Worm (Caenorhabditis elegans) whole organism, midembryonic: ENCODE measurements around the gene srx-135.

Experiments used
- T22C8.4 ChIP-seq: fragments of 200-800 bp; sonication (Bioruptor generic); IDR thresholded peaks from 2 replicates; pipeline ENCODE4 v1.3.6; 2022; ENCODE audit warnings: missing genetic modification characterization, missing compliant biosample characterization
- cog-1 ChIP-seq: sonication (generic microtip); optimal IDR thresholded peaks from 2 replicates; lab custom pipeline; 2016; ENCODE audit warnings: missing genetic modification characterization, missing compliant biosample characterization
- flt-1 ChIP-seq: fragments of 200-800 bp; sonication (Bioruptor generic); IDR thresholded peaks from 2 replicates; pipeline ENCODE4 v1.3.6; 2022; ENCODE audit warnings: missing genetic modification characterization, missing compliant biosample characterization
- klf-2 ChIP-seq: fragments of 200-800 bp; sonication (Bioruptor generic); conservative IDR thresholded peaks from 2 replicates; pipeline ENCODE4 v1.3.6; 2022; ENCODE audit warnings: missing genetic modification reagents, missing genetic modification characterization, missing compliant biosample characterization
- med-1 ChIP-seq: sonication (generic microtip); optimal IDR thresholded peaks from 2 replicates; lab custom pipeline; 2017; ENCODE audit warnings: missing genetic modification characterization, mild to moderate bottlenecking, missing compliant biosample characterization, antibody characterized with exemption, missing genetic modification reagents; ENCODE audit not compliant: insufficient read depth
- ref-1 ChIP-seq: fragments of 200-800 bp; sonication (Bioruptor generic); conservative IDR thresholded peaks from 2 replicates; pipeline ENCODE4 v1.3.6; 2022; ENCODE audit warnings: missing genetic modification reagents, missing genetic modification characterization, missing compliant biosample characterization
- ztf-23 ChIP-seq: fragments of 200-800 bp; sonication (Bioruptor generic); IDR thresholded peaks from 2 replicates; pipeline ENCODE4 v1.3.6; 2022; ENCODE audit warnings: missing genetic modification reagents, missing genetic modification characterization, missing compliant biosample characterization
- ztf-29 ChIP-seq: fragments of 200-800 bp; sonication (Bioruptor generic); IDR thresholded peaks from 2 replicates; pipeline ENCODE4 v1.3.6; 2022; ENCODE audit warnings: missing genetic modification reagents, missing genetic modification characterization, missing compliant biosample characterization

ce11 chrV:13837173-13837572, 21.8 kb upstream of the srx-135 start, which contains the start of gene srx-128:
- TF ChIP-seq cog-1 (tag; lab: Kevin White, UChicago), result no peak
- no peak for TF ChIP-seq ztf-29 (GFP tag; lab: Robert Waterston, UW)
- no peak for TF ChIP-seq med-1
- TF ChIP-seq ref-1, result no peak
- TF ChIP-seq klf-2 (GFP tag; lab: Robert Waterston, UW), result no peak
- no peak for TF ChIP-seq flt-1
- no peak for TF ChIP-seq T22C8.4 (GFP tag; lab: Robert Waterston, UW)
- no peak for TF ChIP-seq ztf-23 (GFP tag; lab: Robert Waterston, UW)
